Worm (Caenorhabditis elegans): ENCODE results near the gene arrd-1.

arrd-1 gene

ce11 chrII:580189-580643, 47.1 kb upstream of the arrd-1 start, which contains the start of the genes cdc-37 and W08F4.3 (continued):
- TF ChIP-seq mep-1 (tag; optimal IDR thresholded peaks at IDR 0.05) = peak; percentile 7
- no peak for TF ChIP-seq grh-1 (GFP tag; IDR thresholded peaks at IDR 0.05)
- no peak for TF ChIP-seq ztf-4 (tag; optimal IDR thresholded peaks at IDR 0.05)
- TF ChIP-seq ztf-11 (tag; optimal IDR thresholded peaks at IDR 0.05) = no peak
- no peak for TF ChIP-seq mef-2 (tag; optimal IDR thresholded peaks at IDR 0.05)
- TF ChIP-seq ceh-63 (GFP tag; optimal IDR thresholded peaks at IDR 0.05) = no peak
- peak; percentile 46 for TF ChIP-seq rnt-1 (tag; optimal IDR thresholded peaks at IDR 0.05)
- TF ChIP-seq ces-1 (GFP tag; optimal IDR thresholded peaks at IDR 0.05) = no peak
- TF ChIP-seq tlp-1 (tag; optimal IDR thresholded peaks at IDR 0.05) = no peak
- TF ChIP-seq blmp-1 (tag; optimal IDR thresholded peaks at IDR 0.05) = no peak
- TF ChIP-seq nhr-237 (tag; optimal IDR thresholded peaks at IDR 0.05) = no peak
- TF ChIP-seq fkh-10 (GFP tag; optimal IDR thresholded peaks at IDR 0.05) = no peak
- TF ChIP-seq skn-1 (tag; optimal IDR thresholded peaks at IDR 0.05) = no peak
- TF ChIP-seq egl-13 (tag; optimal IDR thresholded peaks at IDR 0.05) = no peak
- no peak for TF ChIP-seq mdl-1 (tag; optimal IDR thresholded peaks at IDR 0.05)
- TF ChIP-seq aly-2 (tag; optimal IDR thresholded peaks at IDR 0.05) = no peak
- TF ChIP-seq nhr-11 (tag; optimal IDR thresholded peaks at IDR 0.05) = no peak
- peak in 1 of 3 experiments; percentile 23 for TF ChIP-seq ceh-82 (tag; optimal IDR thresholded peaks at IDR 0.05)
- TF ChIP-seq hpl-2 (GFP tag; optimal IDR thresholded peaks at IDR 0.05) = no peak
- TF ChIP-seq hlh-4 (tag; optimal IDR thresholded peaks at IDR 0.05) = no peak
- peak; percentile 21 for TF ChIP-seq snu-23 (GFP tag; optimal IDR thresholded peaks at IDR 0.05)
- TF ChIP-seq sox-4 (tag; optimal IDR thresholded peaks at IDR 0.05) = no peak
- TF ChIP-seq lin-13 (GFP tag; optimal IDR thresholded peaks at IDR 0.05) = no peak
- no peak for TF ChIP-seq nhr-84 (tag; optimal IDR thresholded peaks at IDR 0.05)
- TF ChIP-seq zag-1 (tag; optimal IDR thresholded peaks at IDR 0.05) = no peak
- no peak for TF ChIP-seq unc-30 (tag; optimal IDR thresholded peaks at IDR 0.05)
- no peak for TF ChIP-seq swsn-7 (tag; optimal IDR thresholded peaks at IDR 0.05)
- no peak for TF ChIP-seq lin-15B (tag; optimal IDR thresholded peaks at IDR 0.05)
- TF ChIP-seq sup-37 (GFP tag; optimal IDR thresholded peaks at IDR 0.05) = no peak
- TF ChIP-seq elt-3 (tag; optimal IDR thresholded peaks at IDR 0.05) = no peak
- TF ChIP-seq tbx-2 (tag; optimal IDR thresholded peaks at IDR 0.05) = no peak
- TF ChIP-seq nhr-85 (tag) = peak; percentile 17
- no peak for TF ChIP-seq lsy-2 (tag; optimal IDR thresholded peaks at IDR 0.05)
- no peak for TF ChIP-seq lin-39 (tag; optimal IDR thresholded peaks at IDR 0.05)
- TF ChIP-seq nhr-77 (tag; optimal IDR thresholded peaks at IDR 0.05) = no peak
- peak; percentile 5 for TF ChIP-seq nhr-47 (tag; optimal IDR thresholded peaks at IDR 0.05)
- no peak for TF ChIP-seq C34B4.2 (tag; optimal IDR thresholded peaks at IDR 0.05)
- TF ChIP-seq alr-1 (tag; optimal IDR thresholded peaks at IDR 0.05; ENCODE audit: borderline replicate concordance) = no peak
- TF ChIP-seq nhr-90 (tag; optimal IDR thresholded peaks at IDR 0.05; ENCODE audit: poor library complexity) = no peak
- TF ChIP-seq hlh-17 (GFP tag; optimal IDR thresholded peaks at IDR 0.05; ENCODE audit: borderline replicate concordance) = no peak

ce11 chrII:581983-582382, 45.3 kb upstream of the arrd-1 start:
- no peak for TF ChIP-seq lin-15B (tag; optimal IDR thresholded peaks at IDR 0.05)
- no peak for TF ChIP-seq ceh-8 (GFP tag; optimal IDR thresholded peaks at IDR 0.05)
- no peak for TF ChIP-seq irx-1 (tag; optimal IDR thresholded peaks at IDR 0.05)
- TF ChIP-seq elt-2 (tag; optimal IDR thresholded peaks at IDR 0.05) = no peak

Measured in whole organism, L1 larva.